Worm (Caenorhabditis elegans) whole organism, L3 larva: ENCODE data around the gene Y41G9A.10.

Experiments
- aly-2 ChIP-seq: fragments of 150-350 bp; optimal IDR thresholded peaks from 2 replicates; lab custom pipeline; 2014; ENCODE audit warnings: missing biosample characterization, missing genetic modification characterization
- ceh-16 ChIP-seq: sonication (generic microtip); optimal IDR thresholded peaks from 2 replicates; lab custom pipeline; 2017; ENCODE audit warnings: missing biosample characterization, missing genetic modification characterization
- ceh-28 ChIP-seq: fragments of 150-350 bp; optimal IDR thresholded peaks from 2 replicates; lab custom pipeline; 2014; ENCODE audit warnings: missing biosample characterization, missing genetic modification reagents, missing genetic modification characterization
- ceh-82 ChIP-seq: fragments of 150-350 bp; optimal IDR thresholded peaks from 2 replicates; lab custom pipeline; 2014; ENCODE audit warnings: missing biosample characterization, missing genetic modification characterization
- ceh-9 ChIP-seq: sonication (generic microtip); optimal IDR thresholded peaks from 2 replicates; lab custom pipeline; 2018; ENCODE audit warnings: missing biosample characterization, missing genetic modification characterization
- daf-12 ChIP-seq: fragments of 150-350 bp; optimal IDR thresholded peaks from 2 replicates; lab custom pipeline; 2014; ENCODE audit warnings: missing biosample characterization, missing genetic modification reagents, missing genetic modification characterization
- egl-27 ChIP-seq: sonication (generic microtip); optimal IDR thresholded peaks from 4 replicates; lab custom pipeline; 2017; ENCODE audit warnings: missing biosample characterization, missing genetic modification reagents, missing genetic modification characterization
- elt-1 ChIP-seq: fragments of 150-350 bp; optimal IDR thresholded peaks from 2 replicates; lab custom pipeline; 2014; ENCODE audit warnings: missing biosample characterization, missing genetic modification characterization
- elt-3 ChIP-seq, 3 experiments: fragments of 150-350 bp in 1 of 3; sonication (generic microtip) in 2 of 3; optimal IDR thresholded peaks; 2 replicates in 2 of 3; 4 replicates in 1 of 3; lab custom pipeline; 2014 to 2017; ENCODE audit warnings: missing biosample characterization in 3 of 3, missing genetic modification characterization in 3 of 3
- eor-1 ChIP-seq, 2 experiments: fragments of 150-350 bp; optimal IDR thresholded peaks; 2 replicates each; lab custom pipeline; 2014 to 2018; ENCODE audit warnings: missing biosample characterization in 2 of 2, missing genetic modification characterization in 2 of 2
- fkh-10 ChIP-seq: sonication (generic microtip); optimal IDR thresholded peaks from 2 replicates; lab custom pipeline; 2017; ENCODE audit warnings: missing biosample characterization, missing genetic modification reagents, missing genetic modification characterization
- fkh-2 ChIP-seq: fragments of 150-350 bp; optimal IDR thresholded peaks from 2 replicates; lab custom pipeline; 2014; ENCODE audit warnings: missing biosample characterization, missing genetic modification reagents, missing genetic modification characterization
- fos-1 ChIP-seq: fragments of 150-350 bp; optimal IDR thresholded peaks from 2 replicates; lab custom pipeline; 2014; ENCODE audit warnings: missing biosample characterization, missing genetic modification characterization
- hmg-11 ChIP-seq: sonication (generic microtip); optimal IDR thresholded peaks from 2 replicates; lab custom pipeline; 2016; ENCODE audit warnings: missing genetic modification characterization, missing compliant biosample characterization
- jun-1 ChIP-seq: fragments of 150-350 bp; optimal IDR thresholded peaks from 2 replicates; lab custom pipeline; 2014; ENCODE audit warnings: missing biosample characterization, missing genetic modification reagents, missing genetic modification characterization
- lin-15B ChIP-seq: fragments of 150-350 bp; optimal IDR thresholded peaks from 2 replicates; lab custom pipeline; 2014; ENCODE audit warnings: missing biosample characterization, missing genetic modification characterization
- lsy-12 ChIP-seq: sonication (generic microtip); optimal IDR thresholded peaks from 2 replicates; lab custom pipeline; 2016; ENCODE audit warnings: mild to moderate bottlenecking, missing genetic modification characterization, missing compliant biosample characterization
- mml-1 ChIP-seq: fragments of 150-350 bp; sonication (generic microtip); optimal IDR thresholded peaks from 3 replicates; lab custom pipeline; 2014; ENCODE audit warnings: missing biosample characterization, missing genetic modification characterization
- nhr-11 ChIP-seq: fragments of 150-350 bp; optimal IDR thresholded peaks from 2 replicates; lab custom pipeline; 2014; ENCODE audit warnings: missing biosample characterization, missing genetic modification characterization
- nhr-23 ChIP-seq: fragments of 150-350 bp; optimal IDR thresholded peaks from 2 replicates; lab custom pipeline; 2014; ENCODE audit warnings: missing biosample characterization, missing genetic modification reagents, missing genetic modification characterization
- nhr-25 ChIP-seq: sonication (generic microtip); optimal IDR thresholded peaks from 2 replicates; lab custom pipeline; 2017; ENCODE audit warnings: missing biosample characterization, missing genetic modification characterization
- nhr-43 ChIP-seq: sonication (generic microtip); optimal IDR thresholded peaks from 2 replicates; lab custom pipeline; 2016; ENCODE audit warnings: mild to moderate bottlenecking, missing genetic modification characterization, missing compliant biosample characterization; ENCODE audit not compliant: poor library complexity, severe bottlenecking
- nhr-67 ChIP-seq: fragments of 150-350 bp; optimal IDR thresholded peaks from 2 replicates; lab custom pipeline; 2014; ENCODE audit warnings: missing biosample characterization, missing genetic modification characterization
- nhr-76 ChIP-seq: fragments of 150-350 bp; sonication (generic microtip); optimal IDR thresholded peaks from 5 replicates; lab custom pipeline; 2014; ENCODE audit warnings: missing biosample characterization, missing genetic modification characterization
- pha-4 ChIP-seq: fragments of 150-350 bp; optimal IDR thresholded peaks from 2 replicates; lab custom pipeline; 2014; ENCODE audit warnings: missing biosample characterization, missing genetic modification reagents, missing genetic modification characterization
- pqm-1 ChIP-seq: fragments of 150-350 bp; optimal IDR thresholded peaks from 2 replicates; lab custom pipeline; 2017; ENCODE audit warnings: missing biosample characterization, missing genetic modification characterization, inconsistent platforms
- sea-2 ChIP-seq: fragments of 150-350 bp; sonication (generic microtip); optimal IDR thresholded peaks from 4 replicates; lab custom pipeline; 2014; ENCODE audit warnings: missing biosample characterization, missing genetic modification reagents, missing genetic modification characterization
- skn-1 ChIP-seq: fragments of 150-350 bp; optimal IDR thresholded peaks from 2 replicates; lab custom pipeline; 2014; ENCODE audit warnings: missing biosample characterization, missing genetic modification characterization
- snpc-4 ChIP-seq: fragments of 150-350 bp; optimal IDR thresholded peaks from 2 replicates; lab custom pipeline; 2014; ENCODE audit warnings: missing biosample characterization, missing genetic modification characterization
- tbx-2 ChIP-seq: sonication (generic microtip); optimal IDR thresholded peaks from 2 replicates; lab custom pipeline; 2016; ENCODE audit warnings: mild to moderate bottlenecking, missing genetic modification characterization, missing compliant biosample characterization
- unc-39 ChIP-seq: sonication (generic microtip); optimal IDR thresholded peaks from 4 replicates; lab custom pipeline; 2017; ENCODE audit warnings: missing biosample characterization, missing genetic modification characterization
- unc-62 ChIP-seq: fragments of 150-350 bp; sonication (generic microtip); optimal IDR thresholded peaks from 4 replicates; lab custom pipeline; 2014; ENCODE audit warnings: missing biosample characterization, missing genetic modification reagents, missing genetic modification characterization
- zag-1 ChIP-seq: fragments of 150-350 bp; optimal IDR thresholded peaks from 2 replicates; lab custom pipeline; 2014; ENCODE audit warnings: missing biosample characterization, missing genetic modification characterization
- ztf-11 ChIP-seq: fragments of 150-350 bp; optimal IDR thresholded peaks from 2 replicates; lab custom pipeline; 2014; ENCODE audit warnings: missing biosample characterization, missing genetic modification characterization
- ztf-4 ChIP-seq: fragments of 150-350 bp; optimal IDR thresholded peaks from 2 replicates; lab custom pipeline; 2014; ENCODE audit warnings: missing biosample characterization, missing genetic modification characterization

Y41G9A.10 gene

DNA sequence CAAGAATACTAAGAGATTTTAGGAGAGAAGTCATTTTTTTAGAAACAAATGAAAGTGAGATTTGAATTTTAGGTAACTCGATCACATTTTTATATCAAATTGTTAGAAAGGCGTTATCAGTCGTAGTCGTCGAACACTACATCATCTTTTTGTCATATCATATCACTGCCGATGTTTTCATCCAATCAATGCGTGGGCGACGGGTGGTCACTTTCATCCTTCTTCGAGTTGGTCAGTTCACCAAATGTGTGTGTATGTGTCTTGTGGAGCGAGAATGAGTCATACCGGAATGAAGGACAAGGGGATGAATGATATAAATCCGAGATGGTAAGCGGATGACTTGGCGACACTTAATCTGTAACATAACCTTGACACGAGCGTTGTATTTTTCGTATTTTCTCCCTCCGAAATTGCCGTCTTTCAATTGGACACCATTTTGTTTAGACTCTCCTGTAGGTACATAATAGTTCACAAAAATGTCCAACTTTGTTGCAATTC, at the start of gene Y41G9A.10, which contains the start of gene Y41G9A.5:
Y41G9A.10 (minus strand) TSS at position 51 of the 498 bp plus-strand sequence.
Y41G9A.5 (plus strand) TSS at position 160 of the 498 bp plus-strand sequence.
- TF ChIP-seq pha-4 (tag; lab: Kevin White, UChicago) (no peak), fkh-2 (no peak), ztf-11 (no peak), ztf-4 (tag; lab: Kevin White, UChicago) (no peak), elt-1 (no peak), sea-2 (GFP tag; lab: Kevin White, UChicago) (no peak), nhr-25 (tag; lab: Kevin White, UChicago) (peak; percentile 19), nhr-23 (tag; lab: Kevin White, UChicago) (peak; percentile 36), elt-3 (tag; optimal IDR thresholded peaks at IDR 0.05; lab: Kevin White, UChicago) (peak in 2 of 3 experiments; percentile 40 to 63), pqm-1 (tag; lab: Kevin White, UChicago) (no peak), snpc-4 (no peak)

DNA sequence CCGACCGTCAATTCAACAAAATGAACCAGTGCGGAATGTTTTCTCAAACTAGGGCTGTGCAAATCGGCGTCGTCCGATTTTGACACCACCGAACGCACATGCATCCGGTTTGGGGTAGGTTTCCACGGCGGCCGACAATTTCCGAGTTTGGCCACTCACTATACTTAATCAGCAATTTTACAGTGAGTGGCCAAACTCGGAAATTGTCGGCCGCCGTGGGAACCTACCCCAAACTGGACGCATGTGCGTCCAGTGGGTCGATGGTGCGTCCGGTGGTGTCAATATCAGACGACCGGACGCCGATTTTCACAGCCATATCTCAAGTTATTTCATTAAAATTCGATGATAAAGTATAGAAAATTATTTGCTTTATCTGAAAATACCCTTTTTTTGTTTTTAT, 43.8 kb upstream of the Y41G9A.10 start:
- TF ChIP-seq ceh-28 = no peak
- TF ChIP-seq elt-3 (tag; optimal IDR thresholded peaks at IDR 0.05; lab: Kevin White, UChicago) = no peak
- no peak for TF ChIP-seq ztf-11
- no peak for TF ChIP-seq nhr-25 (tag; lab: Kevin White, UChicago)
- TF ChIP-seq skn-1 (tag; lab: Kevin White, UChicago) = no peak
- TF ChIP-seq snpc-4 = no peak
- TF ChIP-seq nhr-67 = no peak
- TF ChIP-seq lsy-12 (tag; lab: Kevin White, UChicago) = no peak
- no peak for TF ChIP-seq unc-39 (tag; lab: Kevin White, UChicago)
- no peak for TF ChIP-seq daf-12 (tag; lab: Kevin White, UChicago)
- TF ChIP-seq aly-2 (tag; lab: Kevin White, UChicago) = no peak
- no peak for TF ChIP-seq pha-4 (tag; lab: Kevin White, UChicago)
- no peak for TF ChIP-seq ztf-4 (tag; lab: Kevin White, UChicago)
- TF ChIP-seq ceh-16 (tag; lab: Kevin White, UChicago) = no peak
- no peak for TF ChIP-seq eor-1 (tag; optimal IDR thresholded peaks at IDR 0.05; lab: Kevin White, UChicago)
- no peak for TF ChIP-seq fkh-10 (GFP tag; lab: Kevin White, UChicago)
- no peak for TF ChIP-seq mml-1
- no peak for TF ChIP-seq unc-62 (GFP tag; lab: Kevin White, UChicago)
- TF ChIP-seq nhr-76 (tag; lab: Kevin White, UChicago) = no peak
- TF ChIP-seq nhr-23 (tag; lab: Kevin White, UChicago) = no peak

DNA sequence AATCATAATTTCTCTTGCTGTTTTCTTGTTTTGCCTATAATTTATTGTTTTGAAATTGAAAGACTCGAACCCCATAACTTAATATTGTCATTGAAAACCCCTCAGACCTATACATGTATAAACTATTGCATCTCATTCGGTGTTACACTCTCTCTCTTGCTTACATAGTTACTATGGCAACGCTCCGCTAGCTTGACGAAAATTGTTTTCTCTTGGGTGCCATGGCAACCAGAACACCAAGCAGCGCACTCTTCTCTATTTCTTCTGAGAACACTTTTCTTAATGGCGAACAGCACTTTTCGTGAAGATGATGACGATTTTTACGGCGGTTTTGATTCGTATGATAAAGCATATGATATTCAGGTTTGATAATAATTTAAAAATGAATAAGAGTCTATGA, 37.6 kb upstream of the Y41G9A.10 start, which contains the start of gene osm-5:
osm-5 (plus strand) TSS at position 268 of the 400 bp plus-strand sequence.
- TF ChIP-seq daf-12 (tag; lab: Kevin White, UChicago) (no peak), mml-1 (no peak), zag-1 (tag; lab: Kevin White, UChicago) (no peak), nhr-43 (tag; lab: Kevin White, UChicago) (no peak), aly-2 (tag; lab: Kevin White, UChicago) (no peak), egl-27 (tag; lab: Kevin White, UChicago) (no peak), lsy-12 (tag; lab: Kevin White, UChicago) (no peak), ceh-16 (tag; lab: Kevin White, UChicago) (no peak), fkh-2 (no peak), nhr-67 (no peak)

DNA sequence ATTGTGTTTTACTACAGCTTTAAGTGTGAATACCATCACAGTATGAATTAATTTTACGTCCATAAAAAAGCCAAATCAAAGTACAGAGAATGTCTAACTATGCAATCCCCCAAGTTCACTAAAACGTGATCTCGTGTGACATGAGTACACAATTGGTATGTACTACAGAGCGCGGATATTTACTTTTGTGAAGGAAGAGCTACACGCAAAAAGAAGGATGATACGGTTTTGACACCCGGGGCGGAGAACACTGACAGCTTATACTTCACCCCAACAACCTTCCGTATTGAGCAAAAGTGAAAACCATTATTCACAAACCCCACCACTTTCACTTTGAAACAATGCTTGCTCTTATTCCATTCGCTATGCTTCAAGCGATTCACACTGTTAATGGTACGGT, 35.4 kb upstream of the Y41G9A.10 start, which contains the start of gene nspg-5:
nspg-5 (plus strand) TSS at position 301 of the 400 bp plus-strand sequence.
- TF ChIP-seq nhr-11 (tag; lab: Kevin White, UChicago) (no peak), nhr-23 (tag; lab: Kevin White, UChicago) (no peak), snpc-4 (no peak), pha-4 (tag; lab: Kevin White, UChicago) (peak; percentile 28)

DNA sequence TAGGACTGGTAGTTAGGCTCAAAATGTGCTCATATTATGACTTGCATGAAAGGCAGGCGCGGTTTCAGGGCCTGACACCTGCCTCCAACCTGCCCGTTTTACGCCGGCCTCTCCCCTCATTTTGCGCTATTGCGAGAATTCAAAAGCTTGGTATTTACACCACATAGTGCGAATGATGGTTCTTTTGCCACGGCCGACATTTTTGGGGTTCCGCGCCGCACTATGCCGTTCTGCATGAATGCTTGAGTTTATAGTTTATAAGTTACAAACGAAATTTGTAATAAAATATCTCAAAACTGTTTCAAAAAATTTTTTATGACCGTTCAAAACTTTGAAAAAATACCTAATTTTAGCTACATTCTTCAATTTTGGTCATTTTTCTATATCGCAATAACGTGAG, 31.7 kb upstream of the Y41G9A.10 start:
- TF ChIP-seq nhr-11 (tag; lab: Kevin White, UChicago) (no peak), ceh-9 (tag; lab: Kevin White, UChicago) (no peak), lsy-12 (tag; lab: Kevin White, UChicago) (no peak), hmg-11 (no peak), fos-1 (no peak), ceh-28 (no peak), ztf-4 (tag; lab: Kevin White, UChicago) (no peak), snpc-4 (no peak), lin-15B (tag; lab: Kevin White, UChicago) (no peak), ceh-82 (tag; lab: Kevin White, UChicago) (no peak), tbx-2 (tag; lab: Kevin White, UChicago) (no peak), nhr-76 (tag; lab: Kevin White, UChicago) (no peak), nhr-23 (tag; lab: Kevin White, UChicago) (no peak), jun-1 (tag; lab: Kevin White, UChicago) (no peak), unc-62 (GFP tag; lab: Kevin White, UChicago) (no peak), unc-39 (tag; lab: Kevin White, UChicago) (no peak), ceh-16 (tag; lab: Kevin White, UChicago) (no peak)
- TF ChIP-seq, all 47 proteins: peak for 0
